Worm (Caenorhabditis elegans): Measurements from ENCODE around the gene Y62H9A.8.

DNA sequence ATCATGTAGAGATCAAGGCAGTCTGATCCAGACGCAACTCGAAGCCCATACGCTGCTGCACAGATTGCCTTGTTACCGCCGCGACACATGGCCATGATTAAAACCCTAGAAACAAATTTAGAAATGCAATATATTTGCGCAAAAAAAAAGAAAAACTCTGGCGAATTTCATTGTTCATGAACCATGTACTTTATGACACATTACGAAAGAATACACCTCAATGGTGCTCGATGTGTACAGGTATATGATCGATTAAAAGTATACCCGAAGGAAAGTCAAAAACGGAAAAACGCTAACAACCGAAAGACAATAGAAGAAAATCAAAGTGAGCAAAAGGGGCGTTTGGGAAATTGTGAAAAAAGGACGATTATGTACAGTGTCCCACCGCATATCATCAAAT is at the start of gene Y62H9A.8:
- TF ChIP-seq F13C5.2 (tag; optimal IDR thresholded peaks at IDR 0.05), result no peak
- no peak for TF ChIP-seq tbx-11 (GFP tag; IDR thresholded peaks at IDR 0.05)
- no peak for TF ChIP-seq ama-1 (optimal IDR thresholded peaks at IDR 0.05)
- TF ChIP-seq flt-1 (GFP tag; IDR thresholded peaks at IDR 0.05), result no peak
- TF ChIP-seq scrt-1 (GFP tag; IDR thresholded peaks at IDR 0.05), result no peak
- no peak for TF ChIP-seq ets-7 (tag; optimal IDR thresholded peaks at IDR 0.05)
- no peak for TF ChIP-seq tbx-37 (GFP tag; conservative IDR thresholded peaks at IDR 0.05)
- no peak for TF ChIP-seq hnd-1 (tag; optimal IDR thresholded peaks at IDR 0.05)
- no peak for TF ChIP-seq sea-1 (GFP tag; conservative IDR thresholded peaks at IDR 0.05)
